Worm (Caenorhabditis elegans) whole organism, late embryonic: ENCODE data around the gene C14E2.1.

Experiments used
- C08G9.2 ChIP-seq: sonication (generic microtip); optimal IDR thresholded peaks from 2 replicates; lab custom pipeline; 2016; ENCODE audit warnings: mild to moderate bottlenecking, missing genetic modification characterization, moderate library complexity, missing compliant biosample characterization
- ahr-1 ChIP-seq: sonication (generic microtip); optimal IDR thresholded peaks from 2 replicates; lab custom pipeline; 2016; ENCODE audit warnings: missing genetic modification characterization, missing compliant biosample characterization
- ama-1 ChIP-seq: fragments of 150-350 bp; optimal IDR thresholded peaks from 2 replicates; lab custom pipeline; 2014
- fkh-10 ChIP-seq: fragments of 150-350 bp; optimal IDR thresholded peaks from 2 replicates; lab custom pipeline; 2014; ENCODE audit warnings: missing biosample characterization, missing genetic modification reagents, missing genetic modification characterization
- fkh-6 ChIP-seq: sonication (generic microtip); optimal IDR thresholded peaks from 2 replicates; lab custom pipeline; 2016; ENCODE audit warnings: missing genetic modification characterization, missing compliant biosample characterization
- hlh-8 ChIP-seq: sonication (generic microtip); optimal IDR thresholded peaks from 2 replicates; lab custom pipeline; 2016; ENCODE audit warnings: missing genotype, missing genetic modification characterization, missing compliant biosample characterization
- lin-11 ChIP-seq: fragments of 200-800 bp; sonication (Bioruptor generic); optimal IDR thresholded peaks from 2 replicates; lab custom pipeline; 2018; ENCODE audit warnings: mild to moderate bottlenecking, missing genetic modification characterization, missing compliant biosample characterization
- nhr-11 ChIP-seq: fragments of 150-350 bp; optimal IDR thresholded peaks from 2 replicates; lab custom pipeline; 2014; ENCODE audit warnings: missing biosample characterization, missing genetic modification characterization
- pag-3 ChIP-seq: sonication (generic microtip); optimal IDR thresholded peaks from 2 replicates; lab custom pipeline; 2016; ENCODE audit warnings: missing compliant biosample characterization, missing genetic modification characterization, borderline replicate concordance
- pha-4 ChIP-seq: fragments of 150-350 bp; optimal IDR thresholded peaks from 2 replicates; lab custom pipeline; 2018; ENCODE audit warnings: missing biosample characterization, missing genetic modification reagents, missing genetic modification characterization
- tbx-2 ChIP-seq: sonication (generic microtip); optimal IDR thresholded peaks from 2 replicates; lab custom pipeline; 2016; ENCODE audit warnings: missing genetic modification characterization, missing compliant biosample characterization

- TF ChIP-seq fkh-10 (GFP tag; lab: Kevin White, UChicago): no peak
- no peak for TF ChIP-seq pag-3 (tag; lab: Kevin White, UChicago)
- TF ChIP-seq ama-1 (lab: Kevin White, UChicago): no peak
- no peak for TF ChIP-seq pha-4
- no peak for TF ChIP-seq C08G9.2 (tag; lab: Kevin White, UChicago)
- TF ChIP-seq nhr-11 (tag; lab: Kevin White, UChicago): no peak
- TF ChIP-seq lin-11: no peak
- TF ChIP-seq tbx-2 (tag; lab: Kevin White, UChicago): no peak
- no peak for TF ChIP-seq fkh-6 (tag; lab: Kevin White, UChicago)
- no peak for TF ChIP-seq ahr-1 (tag; lab: Kevin White, UChicago)
- no peak for TF ChIP-seq hlh-8 (tag; lab: Kevin White, UChicago)
These were observed 27.7 kb upstream of the C14E2.1 start for ce11 chrX:1798543-1798942.
